Worm (Caenorhabditis elegans) whole organism, L2 larva: ENCODE measurements around the gene glb-34.

ENCODE experiments used
- C34F6.9 ChIP-seq: fragments of 150-350 bp; optimal IDR thresholded peaks from 2 replicates; lab custom pipeline; 2014; ENCODE audit warnings: missing biosample characterization, missing genetic modification characterization
- F13H6.1 ChIP-seq: sonication (generic microtip); optimal IDR thresholded peaks from 2 replicates; lab custom pipeline; 2016; ENCODE audit warnings: missing genetic modification characterization, missing compliant biosample characterization
- R02D3.7 ChIP-seq: fragments of 150-350 bp; optimal IDR thresholded peaks from 2 replicates; lab custom pipeline; 2014; ENCODE audit warnings: missing biosample characterization, missing genetic modification characterization
- Y55F3AM.14 ChIP-seq: fragments of 200-800 bp; sonication (Bioruptor generic); optimal IDR thresholded peaks from 2 replicates; lab custom pipeline; 2018; ENCODE audit warnings: mild to moderate bottlenecking, missing genetic modification characterization, missing compliant biosample characterization
- ZK546.5 ChIP-seq: sonication (generic microtip); optimal IDR thresholded peaks from 2 replicates; lab custom pipeline; 2017; ENCODE audit warnings: missing biosample characterization, missing genetic modification characterization
- alr-1 ChIP-seq: fragments of 150-350 bp; optimal IDR thresholded peaks from 2 replicates; lab custom pipeline; 2014; ENCODE audit warnings: missing biosample characterization, missing genetic modification characterization
- aly-2 ChIP-seq: fragments of 150-350 bp; optimal IDR thresholded peaks from 2 replicates; lab custom pipeline; 2014; ENCODE audit warnings: missing biosample characterization, missing genetic modification characterization
- ama-1 ChIP-seq: fragments of 150-350 bp; optimal IDR thresholded peaks from 2 replicates; lab custom pipeline; 2018; ENCODE audit warnings: inconsistent platforms
- blmp-1 ChIP-seq: sonication (generic microtip); optimal IDR thresholded peaks from 2 replicates; lab custom pipeline; 2017; ENCODE audit warnings: missing genetic modification characterization, mild to moderate bottlenecking, missing compliant biosample characterization, antibody characterized with exemption, moderate library complexity; ENCODE audit not compliant: insufficient read depth
- ceh-16 ChIP-seq: fragments of 150-350 bp; optimal IDR thresholded peaks from 2 replicates; lab custom pipeline; 2014; ENCODE audit warnings: missing biosample characterization, missing genetic modification characterization
- ceh-82 ChIP-seq: fragments of 150-350 bp; optimal IDR thresholded peaks from 2 replicates; lab custom pipeline; 2014; ENCODE audit warnings: missing biosample characterization, missing genetic modification characterization
- crh-2 ChIP-seq: sonication (generic microtip); optimal IDR thresholded peaks from 2 replicates; lab custom pipeline; 2017; ENCODE audit warnings: missing biosample characterization, missing genetic modification characterization
- dmd-4 ChIP-seq: sonication (generic microtip); optimal IDR thresholded peaks from 2 replicates; lab custom pipeline; 2017; ENCODE audit warnings: missing biosample characterization, missing genetic modification characterization
- egl-27 ChIP-seq: sonication (generic microtip); optimal IDR thresholded peaks from 3 replicates; lab custom pipeline; 2017; ENCODE audit warnings: missing biosample characterization, missing genetic modification reagents, missing genetic modification characterization
- elt-1 ChIP-seq: fragments of 150-350 bp; optimal IDR thresholded peaks from 2 replicates; lab custom pipeline; 2014; ENCODE audit warnings: missing biosample characterization, missing genetic modification characterization
- elt-3 ChIP-seq: sonication (generic microtip); optimal IDR thresholded peaks from 2 replicates; lab custom pipeline; 2017; ENCODE audit warnings: missing biosample characterization, missing genetic modification characterization
- fos-1 ChIP-seq: fragments of 150-350 bp; optimal IDR thresholded peaks from 2 replicates; lab custom pipeline; 2014; ENCODE audit warnings: missing biosample characterization, missing genetic modification characterization
- gmeb-1 ChIP-seq: fragments of 150-350 bp; optimal IDR thresholded peaks from 2 replicates; lab custom pipeline; 2014; ENCODE audit warnings: missing biosample characterization, missing genetic modification characterization
- lin-13 ChIP-seq: fragments of 150-350 bp; optimal IDR thresholded peaks from 2 replicates; lab custom pipeline; 2014; ENCODE audit warnings: missing biosample characterization, missing genetic modification reagents, missing genetic modification characterization
- lin-39 ChIP-seq: fragments of 150-350 bp; optimal IDR thresholded peaks from 2 replicates; lab custom pipeline; 2014; ENCODE audit warnings: missing biosample characterization, missing genetic modification reagents, missing genetic modification characterization
- lsy-2 ChIP-seq, 2 experiments: fragments of 150-350 bp in 1 of 2; sonication (generic microtip) in 1 of 2; optimal IDR thresholded peaks; 2 replicates each; lab custom pipeline; 2014 to 2017; ENCODE audit warnings: missing biosample characterization in 2 of 2, missing genetic modification characterization in 2 of 2
- mab-5 ChIP-seq: fragments of 150-350 bp; optimal IDR thresholded peaks from 2 replicates; lab custom pipeline; 2014; ENCODE audit warnings: missing biosample characterization, missing genetic modification characterization
- mbf-1 ChIP-seq: sonication (generic microtip); optimal IDR thresholded peaks from 2 replicates; lab custom pipeline; 2017; ENCODE audit warnings: missing biosample characterization, missing genetic modification characterization
- mdl-1 ChIP-seq, 2 experiments: fragments of 150-350 bp in 1 of 2; sonication (generic microtip) in 1 of 2; optimal IDR thresholded peaks; 2 replicates each; lab custom pipeline; 2017; ENCODE audit warnings: missing biosample characterization in 2 of 2, missing genetic modification characterization in 2 of 2
- nhr-10 ChIP-seq: sonication (generic microtip); optimal IDR thresholded peaks from 2 replicates; lab custom pipeline; 2017; ENCODE audit warnings: missing biosample characterization, missing genetic modification characterization
- nhr-11 ChIP-seq: fragments of 150-350 bp; optimal IDR thresholded peaks from 2 replicates; lab custom pipeline; 2014; ENCODE audit warnings: missing biosample characterization, missing genetic modification characterization
- nhr-12 ChIP-seq: fragments of 150-350 bp; optimal IDR thresholded peaks from 2 replicates; lab custom pipeline; 2014; ENCODE audit warnings: missing biosample characterization, missing genetic modification characterization
- nhr-129 ChIP-seq: fragments of 150-350 bp; optimal IDR thresholded peaks from 2 replicates; lab custom pipeline; 2014; ENCODE audit warnings: missing biosample characterization, missing genetic modification characterization
- nhr-21 ChIP-seq: fragments of 150-350 bp; optimal IDR thresholded peaks from 2 replicates; lab custom pipeline; 2014; ENCODE audit warnings: missing biosample characterization, missing genetic modification characterization
- nhr-237 ChIP-seq: fragments of 150-350 bp; optimal IDR thresholded peaks from 2 replicates; lab custom pipeline; 2014; ENCODE audit warnings: missing biosample characterization, missing genetic modification characterization
- nhr-25 ChIP-seq: fragments of 150-350 bp; sonication (generic microtip); optimal IDR thresholded peaks from 3 replicates; lab custom pipeline; 2014; ENCODE audit warnings: missing biosample characterization, missing genetic modification characterization
- nhr-6 ChIP-seq: fragments of 150-350 bp; optimal IDR thresholded peaks from 2 replicates; lab custom pipeline; 2014; ENCODE audit warnings: missing biosample characterization, missing genetic modification characterization
- nhr-77 ChIP-seq: fragments of 150-350 bp; optimal IDR thresholded peaks from 2 replicates; lab custom pipeline; 2014; ENCODE audit warnings: missing biosample characterization, missing genetic modification characterization
- peb-1 ChIP-seq: fragments of 150-350 bp; optimal IDR thresholded peaks from 2 replicates; lab custom pipeline; 2014; ENCODE audit warnings: missing biosample characterization, missing genetic modification characterization
- sem-4 ChIP-seq: fragments of 150-350 bp; optimal IDR thresholded peaks from 2 replicates; lab custom pipeline; 2014; ENCODE audit warnings: missing biosample characterization, missing genetic modification reagents, missing genetic modification characterization
- skn-1 ChIP-seq: sonication (generic microtip); optimal IDR thresholded peaks from 2 replicates; lab custom pipeline; 2017; ENCODE audit warnings: missing biosample characterization, missing genetic modification characterization
- sma-3 ChIP-seq: sonication (generic microtip); optimal IDR thresholded peaks from 2 replicates; lab custom pipeline; 2016; ENCODE audit warnings: missing genetic modification reagents, missing genetic modification characterization, missing compliant biosample characterization
- sma-9 ChIP-seq, 2 experiments: fragments of 150-350 bp in 1 of 2; sonication (generic microtip) in 1 of 2; optimal IDR thresholded peaks; 2 replicates each; lab custom pipeline; 2014 to 2016; ENCODE audit warnings: missing genetic modification characterization in 2 of 2, mild to moderate bottlenecking in 1 of 2, missing biosample characterization in 1 of 2, missing compliant biosample characterization in 1 of 2, missing genetic modification reagents in 1 of 2, moderate library complexity in 1 of 2
- unc-39 ChIP-seq: fragments of 150-350 bp; optimal IDR thresholded peaks from 2 replicates; lab custom pipeline; 2014; ENCODE audit warnings: missing biosample characterization, missing genetic modification characterization
- unc-55 ChIP-seq: fragments of 150-350 bp; sonication (generic microtip); optimal IDR thresholded peaks from 3 replicates; lab custom pipeline; 2014; ENCODE audit warnings: missing biosample characterization, missing genetic modification reagents, missing genetic modification characterization
- unc-62 ChIP-seq: fragments of 150-350 bp; optimal IDR thresholded peaks from 2 replicates; lab custom pipeline; 2014; ENCODE audit warnings: missing biosample characterization, missing genetic modification reagents, missing genetic modification characterization
- zag-1 ChIP-seq: fragments of 150-350 bp; optimal IDR thresholded peaks from 2 replicates; lab custom pipeline; 2014; ENCODE audit warnings: missing biosample characterization, missing genetic modification characterization
- ztf-11 ChIP-seq: sonication (generic microtip); optimal IDR thresholded peaks from 2 replicates; lab custom pipeline; 2017; ENCODE audit warnings: missing biosample characterization, missing genetic modification characterization
- ztf-4 ChIP-seq: fragments of 150-350 bp; optimal IDR thresholded peaks from 2 replicates; lab custom pipeline; 2014; ENCODE audit warnings: missing biosample characterization, missing genetic modification characterization

The glb-34 gene

ce11 chrIV:14610942-14611724, 38.6 kb upstream of the glb-34 start:
- no peak for TF ChIP-seq alr-1 (tag; lab: Kevin White, UChicago)
- peak; percentile 84 for TF ChIP-seq F13H6.1 (tag; lab: Kevin White, UChicago)
- TF ChIP-seq C34F6.9 (tag; lab: Kevin White, UChicago), result peak; percentile 27
- no peak for TF ChIP-seq unc-62 (GFP tag; lab: Kevin White, UChicago)
- peak; percentile 31 for TF ChIP-seq gmeb-1 (tag; lab: Kevin White, UChicago)
- TF ChIP-seq ama-1 (lab: Kevin White, UChicago), result no peak
- no peak for TF ChIP-seq ceh-82
- no peak for TF ChIP-seq nhr-10
- peak; percentile 86 for TF ChIP-seq blmp-1 (tag; lab: Kevin White, UChicago)
- peak; percentile 36 for TF ChIP-seq peb-1 (tag; lab: Kevin White, UChicago)
- TF ChIP-seq sem-4 (tag; lab: Kevin White, UChicago), result peak; percentile 32
- TF ChIP-seq egl-27 (tag; lab: Kevin White, UChicago), result peak; percentile 63
- TF ChIP-seq nhr-129 (tag; lab: Kevin White, UChicago), result peak; percentile 91
- no peak for TF ChIP-seq R02D3.7 (tag; lab: Kevin White, UChicago)
- TF ChIP-seq Y55F3AM.14 (GFP tag; lab: Kevin White, UChicago), result no peak
- TF ChIP-seq sma-9 (GFP tag; optimal IDR thresholded peaks at IDR 0.05; lab: Kevin White, UChicago), result peak; percentile 97
- TF ChIP-seq sma-9 (tag; optimal IDR thresholded peaks at IDR 0.05; lab: Kevin White, UChicago), result peak; percentile 26
- peak; percentile 34 for TF ChIP-seq crh-2 (tag; lab: Kevin White, UChicago)
- TF ChIP-seq unc-55 (GFP tag; lab: Kevin White, UChicago), result no peak
- peak; percentile 49 for TF ChIP-seq ceh-16 (tag; lab: Kevin White, UChicago)
- TF ChIP-seq ztf-11 (tag; lab: Kevin White, UChicago), result no peak
- TF ChIP-seq nhr-237, result no peak
- TF ChIP-seq elt-3, result no peak
- peak; percentile 83 for TF ChIP-seq nhr-25 (tag; lab: Kevin White, UChicago)
- TF ChIP-seq mab-5, result no peak
- TF ChIP-seq lin-39, result no peak
- no peak for TF ChIP-seq unc-39 (tag; lab: Kevin White, UChicago)
- peak in 1 of 2 experiments; percentile 7 for TF ChIP-seq mdl-1 (tag; optimal IDR thresholded peaks at IDR 0.05; lab: Kevin White, UChicago)
- TF ChIP-seq lin-13 (GFP tag; lab: Kevin White, UChicago), result peak; percentile 46
- TF ChIP-seq dmd-4 (tag; lab: Kevin White, UChicago), result no peak
- peak in 1 of 2 experiments; percentile 58 for TF ChIP-seq lsy-2 (tag; optimal IDR thresholded peaks at IDR 0.05; lab: Kevin White, UChicago)
- TF ChIP-seq nhr-6, result peak; percentile 13
- TF ChIP-seq mbf-1, result no peak
- no peak for TF ChIP-seq aly-2 (tag; lab: Kevin White, UChicago)
- no peak for TF ChIP-seq elt-1
- no peak for TF ChIP-seq ZK546.5
- no peak for TF ChIP-seq zag-1
- no peak for TF ChIP-seq skn-1
- peak; percentile 64 for TF ChIP-seq sma-3 (GFP tag; lab: Kevin White, UChicago)
- peak; percentile 86 for TF ChIP-seq nhr-21
- no peak for TF ChIP-seq ztf-4
- no peak for TF ChIP-seq nhr-77 (tag; lab: Kevin White, UChicago)
- TF ChIP-seq nhr-11, result peak; percentile 45
- TF ChIP-seq nhr-12 (tag; lab: Kevin White, UChicago), result no peak
- TF ChIP-seq fos-1 (tag; lab: Kevin White, UChicago), result peak; percentile 54

DNA sequence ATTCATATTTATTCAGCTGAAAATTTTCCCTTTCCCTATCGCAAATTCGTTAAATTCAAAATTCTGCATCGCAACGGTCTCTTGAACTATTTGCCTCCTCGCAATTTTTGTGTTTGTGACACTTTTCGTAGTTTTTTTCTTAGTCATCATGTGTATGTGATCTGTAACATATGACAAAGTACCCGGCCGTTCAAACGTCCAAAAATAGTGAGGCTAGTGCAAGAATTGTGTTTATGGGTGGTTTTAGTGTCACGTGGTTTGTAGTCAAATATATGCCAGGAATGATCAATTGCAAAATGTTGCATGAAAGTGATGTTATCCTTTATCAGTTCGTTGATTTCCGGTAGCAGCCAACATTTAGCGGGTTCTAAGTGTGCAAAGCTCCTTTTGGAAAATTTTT, 37.3 kb upstream of the glb-34 start:
- TF ChIP-seq ZK546.5, result no peak
- TF ChIP-seq sma-3 (GFP tag; lab: Kevin White, UChicago), result peak; percentile 61
- no peak for TF ChIP-seq unc-39 (tag; lab: Kevin White, UChicago)
- peak; percentile 14 for TF ChIP-seq nhr-25 (tag; lab: Kevin White, UChicago)
- TF ChIP-seq crh-2 (tag; lab: Kevin White, UChicago), result peak; percentile 53
- peak; percentile 31 for TF ChIP-seq F13H6.1 (tag; lab: Kevin White, UChicago)
- TF ChIP-seq fos-1 (tag; lab: Kevin White, UChicago), result peak; percentile 74
- no peak for TF ChIP-seq nhr-11
- peak in 1 of 2 experiments; percentile 14 for TF ChIP-seq mdl-1 (tag; optimal IDR thresholded peaks at IDR 0.05; lab: Kevin White, UChicago)
- TF ChIP-seq gmeb-1 (tag; lab: Kevin White, UChicago), result peak; percentile 43
- no peak for TF ChIP-seq skn-1
- peak in 1 of 2 experiments; percentile 38 for TF ChIP-seq lsy-2 (tag; optimal IDR thresholded peaks at IDR 0.05; lab: Kevin White, UChicago)
- no peak for TF ChIP-seq elt-3
- TF ChIP-seq R02D3.7 (tag; lab: Kevin White, UChicago), result no peak
- peak; percentile 75 for TF ChIP-seq nhr-129 (tag; lab: Kevin White, UChicago)
- TF ChIP-seq sma-9 (GFP tag; optimal IDR thresholded peaks at IDR 0.05; lab: Kevin White, UChicago), result peak; percentile 84
- TF ChIP-seq sma-9 (tag; optimal IDR thresholded peaks at IDR 0.05; lab: Kevin White, UChicago), result no peak
